Worm (Caenorhabditis elegans): ENCODE results near the gene R05A10.3.

ce11 chrIV:14158086-14158485, 18.2 kb downstream of the R05A10.3 start, which contains the start of gene R05A10.8:
- TF ChIP-seq unc-62 (GFP tag; optimal IDR thresholded peaks at IDR 0.05) (no peak), nhr-76 (tag; optimal IDR thresholded peaks at IDR 0.05) (no peak), C16A3.4 (tag; optimal IDR thresholded peaks at IDR 0.05) (no peak), aly-2 (tag; optimal IDR thresholded peaks at IDR 0.05) (no peak), hlh-4 (tag; optimal IDR thresholded peaks at IDR 0.05) (no peak), nhr-71 (tag; optimal IDR thresholded peaks at IDR 0.05) (no peak), fos-1 (tag; optimal IDR thresholded peaks at IDR 0.05) (no peak), tbx-2 (tag; optimal IDR thresholded peaks at IDR 0.05) (no peak), mdl-1 (tag; optimal IDR thresholded peaks at IDR 0.05) (no peak)

Data from whole organism, L1 larva.